Fruit fly (Drosophila melanogaster) whole organism: Measurements from ENCODE around the gene mRpL38.

ENCODE experiments used
- Dll ChIP-seq: fragments of >200 bp; optimal IDR thresholded peaks from 2 replicates; lab custom pipeline; 2017
- pan ChIP-seq: fragments of >200 bp; optimal IDR thresholded peaks from 2 replicates; lab custom pipeline; 2017

DNA sequence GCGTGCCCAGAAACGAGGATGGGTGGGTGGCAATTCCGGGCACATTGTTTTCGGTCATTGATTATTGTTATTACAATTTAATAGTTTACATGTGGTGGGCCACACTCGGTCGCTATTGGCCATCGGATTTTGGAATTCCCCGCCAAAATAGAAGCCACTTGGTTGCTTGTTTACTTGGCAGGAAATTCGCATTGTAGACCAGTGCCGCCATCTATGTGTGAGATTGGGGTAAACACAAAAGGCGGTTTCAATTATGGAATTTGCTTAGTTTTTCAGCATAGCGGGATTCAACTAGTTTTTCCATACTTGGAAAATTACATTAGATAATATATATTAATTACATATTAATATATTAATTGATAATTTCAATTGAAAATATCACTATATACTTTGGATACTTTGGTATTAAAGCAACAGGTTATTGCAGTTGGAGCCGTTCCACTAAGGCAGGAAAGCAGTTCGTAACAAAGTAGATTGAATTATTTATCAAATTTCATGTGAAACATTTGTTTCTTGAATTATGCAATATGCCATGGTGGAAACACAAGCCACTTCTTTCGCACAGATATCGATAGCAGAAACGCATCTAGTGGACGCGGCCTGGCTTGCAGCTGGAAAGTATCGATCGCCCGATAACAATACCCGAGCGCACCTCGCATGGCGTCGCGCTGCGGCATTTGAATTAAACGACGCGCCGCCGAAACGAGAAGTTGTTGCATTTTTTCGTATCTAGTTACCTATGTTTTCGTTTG, 21.1 kb downstream of the mRpL38 start, which contains the start of gene mud:
- no peak for TF ChIP-seq pan (lab: Kevin White, UChicago)
- no peak for TF ChIP-seq Dll (lab: Kevin White, UChicago)
